Worm (Caenorhabditis elegans): ENCODE data around the gene F44A6.4.

F44A6.4 gene

DNA sequence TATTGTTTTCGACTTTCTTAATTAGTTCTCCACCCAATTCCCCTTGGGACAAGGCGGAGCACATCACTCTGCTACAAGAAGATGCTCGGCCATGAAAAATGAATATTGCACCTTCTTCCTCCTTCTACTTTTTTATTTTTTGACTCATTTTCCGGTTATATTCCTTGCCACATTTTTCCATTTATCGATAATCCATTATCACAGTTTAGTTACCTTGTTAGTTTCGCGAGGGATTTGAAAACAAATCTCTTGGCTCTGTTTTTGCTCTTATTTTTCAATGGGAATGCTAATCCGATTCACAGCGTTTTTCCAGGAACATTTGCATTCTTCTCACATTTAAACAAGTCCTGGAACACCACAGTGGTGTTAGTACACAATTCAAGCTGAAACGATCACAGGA is 48.3 kb downstream of the F44A6.4 start, which contains the start of gene rnp-9:
Gene rnp-9 (plus strand): TSS at position 301 of the 400 bp plus-strand sequence.
- no peak for TF ChIP-seq mcd-1 (GFP tag; IDR thresholded peaks at IDR 0.05)
- TF ChIP-seq ceh-58 (GFP tag; IDR thresholded peaks at IDR 0.05) = no peak
- no peak for TF ChIP-seq ccch-3 (GFP tag; optimal IDR thresholded peaks at IDR 0.05)
- no peak for TF ChIP-seq hrde-1 (tag; optimal IDR thresholded peaks at IDR 0.05; ENCODE audit: borderline replicate concordance)
